Fruit fly (Drosophila melanogaster) whole organism, embryonic: Measurements from ENCODE around the gene rho-4.

Source experiments
- CG10431 ChIP-seq: fragments of 200-800 bp; sonication (Bioruptor generic); optimal IDR thresholded peaks from 3 replicates; lab custom pipeline; 2018; ENCODE audit warnings: missing biosample characterization, mild to moderate bottlenecking, missing genetic modification characterization
- CG10543 ChIP-seq: fragments of 200-800 bp; sonication (Bioruptor generic); optimal IDR thresholded peaks from 3 replicates; lab custom pipeline; 2017; ENCODE audit warnings: missing biosample characterization, mild to moderate bottlenecking, missing genetic modification characterization, moderate library complexity
- CG11247 ChIP-seq: fragments of 200-800 bp; sonication (Bioruptor generic); IDR thresholded peaks from 2 replicates; pipeline ENCODE4 v1.3.6; 2022; ENCODE audit warnings: missing biosample characterization, missing genetic modification characterization
- CG11504 ChIP-seq: fragments of 200-800 bp; sonication (Bioruptor generic); optimal IDR thresholded peaks from 3 replicates; lab custom pipeline; 2019; ENCODE audit warnings: missing biosample characterization, mild to moderate bottlenecking, missing genetic modification characterization, moderate library complexity
- CG14050 ChIP-seq: fragments of 200-800 bp; sonication (Bioruptor generic); IDR thresholded peaks from 3 replicates; pipeline ENCODE4 v1.3.6; 2022; ENCODE audit warnings: missing biosample characterization, missing genetic modification characterization
- CG1603 ChIP-seq: fragments of 200-800 bp; sonication (Bioruptor generic); optimal IDR thresholded peaks from 2 replicates; lab custom pipeline; 2019; ENCODE audit warnings: missing biosample characterization, mild to moderate bottlenecking, missing genetic modification characterization, moderate library complexity
- CG17359 ChIP-seq: fragments of 200-800 bp; sonication (Bioruptor generic); optimal IDR thresholded peaks from 3 replicates; lab custom pipeline; 2018; ENCODE audit warnings: missing biosample characterization, mild to moderate bottlenecking, missing genetic modification characterization, moderate library complexity
- CG31365 ChIP-seq: fragments of 200-800 bp; sonication (Bioruptor generic); optimal IDR thresholded peaks from 2 replicates; lab custom pipeline; 2018; ENCODE audit warnings: missing biosample characterization, mild to moderate bottlenecking, missing genetic modification characterization
- CG32532 ChIP-seq: fragments of 200-800 bp; sonication (Bioruptor generic); IDR thresholded peaks from 2 replicates; pipeline ENCODE4 v1.3.6; 2022; ENCODE audit warnings: missing biosample characterization, missing genetic modification characterization
- CG42726 ChIP-seq: fragments of 200-800 bp; sonication (Bioruptor generic); IDR thresholded peaks from 2 replicates; pipeline ENCODE4 v1.3.6; 2022; ENCODE audit warnings: missing biosample characterization, missing genetic modification characterization; ENCODE audit not compliant: partially characterized antibody
- CG9215 ChIP-seq: fragments of 200-800 bp; sonication (Bioruptor generic); IDR thresholded peaks from 2 replicates; pipeline ENCODE4 v1.3.6; 2022; ENCODE audit warnings: missing biosample characterization, missing genetic modification characterization
- D19A ChIP-seq: fragments of 200-800 bp; optimal IDR thresholded peaks from 3 replicates; lab custom pipeline; 2019; ENCODE audit warnings: missing biosample characterization, mild to moderate bottlenecking, missing genetic modification characterization, moderate library complexity
- Dad ChIP-seq: fragments of 200-800 bp; sonication (Bioruptor generic); optimal IDR thresholded peaks from 3 replicates; lab custom pipeline; 2016; ENCODE audit warnings: missing biosample characterization, missing genetic modification characterization
- Fer1 ChIP-seq: fragments of 200-800 bp; sonication (Bioruptor generic); optimal IDR thresholded peaks from 2 replicates; lab custom pipeline; 2017; ENCODE audit warnings: missing biosample characterization, mild to moderate bottlenecking, missing genetic modification characterization
- Hsf ChIP-seq: fragments of 200-800 bp; sonication (Bioruptor generic); optimal IDR thresholded peaks from 3 replicates; lab custom pipeline; 2016; ENCODE audit warnings: missing biosample characterization, missing genetic modification characterization
- Med ChIP-seq: fragments of 200-800 bp; sonication (Bioruptor generic); peaks from one replicate; lab custom pipeline; 2016; ENCODE audit warnings: missing biosample characterization, missing genetic modification characterization, mild to moderate bottlenecking, inconsistent platforms, moderate library complexity
- Opbp ChIP-seq: fragments of 200-800 bp; sonication (Bioruptor generic); IDR thresholded peaks from 3 replicates; pipeline ENCODE4 v1.3.6; 2022; ENCODE audit warnings: missing biosample characterization, missing genetic modification characterization; ENCODE audit not compliant: partially characterized antibody
- Side ChIP-seq: fragments of 200-800 bp; sonication (Bioruptor generic); optimal IDR thresholded peaks from 2 replicates; lab custom pipeline; 2016; ENCODE audit warnings: missing biosample characterization, missing genetic modification characterization
- Usf ChIP-seq: fragments of 200-800 bp; sonication (Bioruptor generic); optimal IDR thresholded peaks from 2 replicates; lab custom pipeline; 2017; ENCODE audit warnings: missing genotype, missing biosample characterization, missing genetic modification characterization
- bsh ChIP-seq, 2 experiments: fragments of 200-800 bp; sonication (Bioruptor generic); optimal IDR thresholded peaks; 2 replicates each; lab custom pipeline; 2017 to 2018; ENCODE audit warnings: mild to moderate bottlenecking in 2 of 2, missing biosample characterization in 2 of 2, missing genetic modification characterization in 2 of 2, moderate library complexity in 1 of 2
- chif ChIP-seq, 2 experiments: fragments of 200-800 bp; sonication (Bioruptor generic); optimal IDR thresholded peaks; 3 replicates each; lab custom pipeline; 2016; ENCODE audit warnings: missing biosample characterization in 2 of 2, missing genetic modification characterization in 2 of 2
- crol ChIP-seq: fragments of 200-800 bp; sonication (Bioruptor generic); IDR thresholded peaks from 2 replicates; pipeline ENCODE4 v1.3.6; 2022; ENCODE audit warnings: missing biosample characterization, missing genetic modification characterization
- fd102C ChIP-seq: fragments of 200-800 bp; sonication (Bioruptor generic); optimal IDR thresholded peaks from 2 replicates; lab custom pipeline; 2018; ENCODE audit warnings: missing biosample characterization, mild to moderate bottlenecking, missing genetic modification characterization, moderate library complexity
- gem ChIP-seq: fragments of 200-800 bp; sonication (Bioruptor generic); optimal IDR thresholded peaks from 2 replicates; lab custom pipeline; 2019; ENCODE audit warnings: missing biosample characterization, mild to moderate bottlenecking, missing genetic modification characterization, moderate library complexity
- gsb-n ChIP-seq: fragments of 200-800 bp; sonication (Bioruptor generic); optimal IDR thresholded peaks from 3 replicates; lab custom pipeline; 2018; ENCODE audit warnings: missing biosample characterization, mild to moderate bottlenecking, missing genetic modification characterization
- ham ChIP-seq: fragments of 200-800 bp; sonication (Bioruptor generic); IDR thresholded peaks from 2 replicates; pipeline ENCODE4 v1.3.6; 2022; ENCODE audit warnings: missing biosample characterization, missing genetic modification characterization
- insv ChIP-seq, 2 experiments: fragments of 200-800 bp; sonication (Bioruptor generic); optimal IDR thresholded peaks; 3 replicates each; lab custom pipeline; 2016 to 2018; ENCODE audit warnings: missing biosample characterization in 2 of 2, missing genetic modification characterization in 2 of 2
- kni ChIP-seq: fragments of 200-800 bp; sonication (Bioruptor generic); optimal IDR thresholded peaks from 3 replicates; lab custom pipeline; 2017; ENCODE audit warnings: mild to moderate bottlenecking, missing biosample characterization, missing genetic modification reagents, missing genetic modification characterization
- oc ChIP-seq: fragments of 200-800 bp; sonication (Bioruptor generic); optimal IDR thresholded peaks from 2 replicates; lab custom pipeline; 2018; ENCODE audit warnings: missing biosample characterization, mild to moderate bottlenecking, missing genetic modification characterization, moderate library complexity
- onecut ChIP-seq: fragments of 200-800 bp; sonication (Bioruptor generic); IDR thresholded peaks from 2 replicates; pipeline ENCODE4 v1.3.6; 2022; ENCODE audit warnings: missing biosample characterization, missing genetic modification characterization
- pros ChIP-seq: fragments of 200-800 bp; sonication (Bioruptor generic); optimal IDR thresholded peaks from 3 replicates; lab custom pipeline; 2019; ENCODE audit warnings: missing biosample characterization, mild to moderate bottlenecking, missing genetic modification characterization, moderate library complexity
- ro ChIP-seq: fragments of 200-800 bp; sonication (Bioruptor generic); IDR thresholded peaks from 2 replicates; pipeline ENCODE4 v1.3.6; 2022; ENCODE audit warnings: missing biosample characterization, missing genetic modification characterization
- row ChIP-seq: fragments of 200-800 bp; sonication (Bioruptor generic); IDR thresholded peaks from 3 replicates; pipeline ENCODE4 v1.3.6; 2022; ENCODE audit warnings: missing biosample characterization, missing genetic modification characterization
- sens ChIP-seq: fragments of 200-800 bp; sonication (Bioruptor generic); peaks from one replicate; lab custom pipeline; 2016; ENCODE audit warnings: missing biosample characterization, missing genetic modification characterization
- slbo ChIP-seq: fragments of 200-800 bp; sonication (Bioruptor generic); IDR thresholded peaks from 2 replicates; pipeline ENCODE4 v1.3.6; 2022; ENCODE audit warnings: missing biosample characterization, missing genetic modification characterization
- slp2 ChIP-seq: fragments of 200-800 bp; sonication (Bioruptor generic); optimal IDR thresholded peaks from 2 replicates; lab custom pipeline; 2016; ENCODE audit warnings: missing biosample characterization, missing genetic modification characterization
- sqz ChIP-seq: fragments of 200-800 bp; sonication (Bioruptor generic); optimal IDR thresholded peaks from 3 replicates; lab custom pipeline; 2018; ENCODE audit warnings: missing biosample characterization, mild to moderate bottlenecking, missing genetic modification characterization

rho-4 gene

DNA sequence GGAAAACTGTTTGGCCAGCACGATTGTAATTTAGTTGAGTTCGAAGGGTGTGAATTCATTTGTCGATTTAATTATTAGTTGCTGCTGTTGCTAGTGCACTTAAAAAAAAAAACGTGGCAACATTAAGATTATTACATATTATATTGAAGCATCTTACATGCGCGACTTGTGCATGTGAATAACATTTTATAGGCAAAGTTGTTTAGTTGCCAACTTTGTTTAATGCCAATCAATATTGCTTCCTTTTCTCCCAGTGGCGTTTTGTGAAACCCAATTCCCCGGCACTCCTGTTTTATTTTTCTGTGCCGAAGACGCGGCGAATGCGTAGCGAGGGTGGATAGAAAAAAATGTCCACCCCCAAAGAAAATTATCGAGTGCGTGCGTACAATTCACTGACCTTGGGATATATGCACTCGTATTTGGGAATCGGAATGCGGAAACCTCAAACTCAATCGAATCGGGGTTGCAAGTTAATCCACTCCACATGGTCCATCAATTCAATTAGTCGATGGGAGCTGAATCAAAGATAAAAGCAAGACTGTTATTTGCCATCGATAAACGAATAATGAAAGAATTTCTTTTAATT, 29.4 kb downstream of the rho-4 start (continued):
- TF ChIP-seq CG9215 (GFP tag; lab: Robert Waterston, UW): no peak
- no peak for TF ChIP-seq Usf (GFP tag; lab: Kevin White, UChicago)
- TF ChIP-seq Med: peak; percentile 83
- no peak for TF ChIP-seq ro
- no peak for TF ChIP-seq CG14050 (GFP tag; lab: Robert Waterston, UW)
- no peak for TF ChIP-seq ham (GFP tag; lab: Robert Waterston, UW)
- TF ChIP-seq D19A (tag; lab: Kevin White, UChicago): peak; percentile 34
- no peak for TF ChIP-seq CG31365
- no peak for TF ChIP-seq fd102C (GFP tag; lab: Kevin White, UChicago)
- TF ChIP-seq CG32532 (GFP tag; lab: Robert Waterston, UW): peak; percentile 34; the same call in 1 of the 2 replicates
- TF ChIP-seq CG17359 (tag; lab: Kevin White, UChicago): peak; percentile 61
- peak; percentile 58 for TF ChIP-seq onecut (GFP tag; lab: Robert Waterston, UW)
- peak; percentile 32; the same call in 1 of the 2 replicates for TF ChIP-seq CG11247 (GFP tag; lab: Robert Waterston, UW)
- TF ChIP-seq chif (GFP tag; optimal IDR thresholded peaks at IDR 0.05; lab: Kevin White, UChicago): peak in 1 of 2 experiments; percentile 62
- no peak for TF ChIP-seq Side (GFP tag; lab: Kevin White, UChicago)
- peak; percentile 77 for TF ChIP-seq gem (tag; lab: Kevin White, UChicago)
- no peak for TF ChIP-seq Dad (GFP tag; lab: Kevin White, UChicago)
- peak; percentile 59 for TF ChIP-seq slp2

DNA sequence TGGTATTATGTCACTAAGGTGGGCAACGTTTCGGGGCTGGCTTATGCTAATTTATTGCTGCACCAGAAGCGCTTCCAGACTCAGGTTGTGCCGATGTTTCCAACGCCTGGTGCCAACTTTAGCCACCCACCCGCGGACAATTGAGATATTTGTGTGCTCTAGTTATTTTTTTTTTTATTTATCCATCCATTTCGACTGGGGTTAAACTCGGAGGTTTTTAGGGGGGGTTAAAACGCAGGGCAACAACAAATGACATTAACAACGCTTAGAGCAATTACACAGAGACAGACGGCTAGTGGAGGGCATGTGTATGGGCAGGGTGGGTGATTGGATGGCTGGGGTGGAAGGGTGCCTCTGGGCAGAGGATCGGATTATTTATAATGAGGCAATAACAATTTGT, 32.1 kb downstream of the rho-4 start:
- TF ChIP-seq CG10543 (GFP tag; lab: Kevin White, UChicago): no peak
- TF ChIP-seq Fer1 (GFP tag; lab: Kevin White, UChicago): no peak
- 0 out of 2 replicates have a peak, but pooled peaks have one; percentile 13 for TF ChIP-seq crol
- TF ChIP-seq oc (tag; lab: Kevin White, UChicago): peak; percentile 51
- no peak for TF ChIP-seq CG42726 (GFP tag; lab: Robert Waterston, UW)
- TF ChIP-seq CG10431: no peak
- no peak for TF ChIP-seq insv (GFP tag; optimal IDR thresholded peaks at IDR 0.05; lab: Kevin White, UChicago)
- peak; percentile 53 for TF ChIP-seq sqz (GFP tag; lab: Kevin White, UChicago)
- TF ChIP-seq gsb-n (tag; lab: Kevin White, UChicago): peak; percentile 2
- no peak for TF ChIP-seq slbo (GFP tag; lab: Robert Waterston, UW)
- no peak for TF ChIP-seq onecut (GFP tag; lab: Robert Waterston, UW)
- TF ChIP-seq sens: peak; percentile 13
- peak; percentile 56 for TF ChIP-seq kni (GFP tag; lab: Kevin White, UChicago)
- peak; percentile 77 for TF ChIP-seq pros (GFP tag; lab: Kevin White, UChicago)
- TF ChIP-seq Opbp: no peak
- no peak for TF ChIP-seq Hsf (GFP tag; lab: Kevin White, UChicago)

DNA sequence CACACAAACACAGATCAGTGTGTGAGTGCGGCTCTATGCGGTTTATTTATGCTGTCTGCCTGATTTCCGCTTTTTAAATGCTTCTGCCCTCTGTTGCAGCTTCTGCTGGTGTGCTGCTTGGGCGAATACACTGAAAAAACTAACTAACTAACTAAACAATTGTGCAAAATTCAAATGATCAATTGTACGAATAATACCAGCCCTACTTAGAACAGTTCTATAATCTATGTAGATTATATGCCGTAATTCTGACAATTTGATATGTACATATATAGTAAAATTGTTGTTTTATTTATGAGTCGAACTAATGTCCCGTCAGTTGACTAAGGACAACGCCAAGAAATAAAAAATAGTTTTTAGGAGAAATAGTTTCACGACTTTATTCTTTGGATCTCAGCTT, 33.6 kb downstream of the rho-4 start:
- TF ChIP-seq CG1603 (tag; lab: Kevin White, UChicago): peak; percentile 40
- peak; percentile 3 for TF ChIP-seq CG11504 (tag; lab: Kevin White, UChicago)
- TF ChIP-seq bsh (GFP tag; optimal IDR thresholded peaks at IDR 0.05; lab: Kevin White, UChicago): peak in 1 of 2 experiments; percentile 19
- TF ChIP-seq sens: peak; percentile 6
- 0 out of 3 replicates have a peak, but pooled peaks have one; percentile 7 for TF ChIP-seq row (GFP tag; lab: Robert Waterston, UW)
- TF ChIP-seq, all 482 proteins: peak for 5; not testable (repeated sequence) for 477
